Worm (Caenorhabditis elegans) whole organism, young adult: ENCODE data around the gene Y39G8B.2.

Experiments
- B0336.3 ChIP-seq: fragments of 200-800 bp; sonication (Bioruptor generic); IDR thresholded peaks from 2 replicates; pipeline ENCODE4 v1.3.6; 2022; ENCODE audit warnings: missing genetic modification characterization, missing compliant biosample characterization
- F52B5.7 ChIP-seq: sonication (generic microtip); optimal IDR thresholded peaks from 2 replicates; lab custom pipeline; 2016; ENCODE audit warnings: mild to moderate bottlenecking, missing genetic modification characterization, missing compliant biosample characterization
- F55B11.4 ChIP-seq: sonication (generic microtip); optimal IDR thresholded peaks from 2 replicates; lab custom pipeline; 2016; ENCODE audit warnings: missing compliant biosample characterization, missing genetic modification characterization, borderline replicate concordance; ENCODE audit not compliant: insufficient read depth
- T07F8.4 ChIP-seq: sonication (generic microtip); optimal IDR thresholded peaks from 2 replicates; lab custom pipeline; 2016; ENCODE audit warnings: mild to moderate bottlenecking, missing genetic modification characterization, moderate library complexity, missing compliant biosample characterization
- T26A5.8 ChIP-seq: sonication (generic microtip); optimal IDR thresholded peaks from 2 replicates; lab custom pipeline; 2016; ENCODE audit warnings: missing genetic modification characterization, missing compliant biosample characterization
- Y53G8AR.9 ChIP-seq: fragments of 200-800 bp; sonication (Bioruptor generic); conservative IDR thresholded peaks from 2 replicates; pipeline ENCODE4 v1.3.6; 2022; ENCODE audit warnings: missing genetic modification reagents, missing genetic modification characterization, missing compliant biosample characterization
- atf-7 ChIP-seq: sonication (generic microtip); optimal IDR thresholded peaks from 2 replicates; lab custom pipeline; 2017; ENCODE audit warnings: mild to moderate bottlenecking, missing genetic modification characterization, missing compliant biosample characterization
- athp-1 ChIP-seq: sonication (generic microtip); optimal IDR thresholded peaks from 2 replicates; lab custom pipeline; 2017; ENCODE audit warnings: mild to moderate bottlenecking, missing genetic modification characterization, missing compliant biosample characterization
- attf-6 ChIP-seq: fragments of 200-800 bp; sonication (Bioruptor generic); IDR thresholded peaks from 2 replicates; pipeline ENCODE4 v1.3.6; 2022; ENCODE audit warnings: missing genetic modification reagents, missing genetic modification characterization, missing compliant biosample characterization
- bed-1 ChIP-seq: fragments of 200-800 bp; sonication (Bioruptor generic); IDR thresholded peaks from 2 replicates; pipeline ENCODE4 v1.3.6; 2022; ENCODE audit warnings: missing genetic modification reagents, missing genetic modification characterization, missing compliant biosample characterization
- ceh-100 ChIP-seq: fragments of 200-800 bp; sonication (Bioruptor generic); IDR thresholded peaks from 2 replicates; pipeline ENCODE4 v1.3.6; 2022; ENCODE audit warnings: missing genetic modification reagents, missing genetic modification characterization, missing compliant biosample characterization
- ceh-27 ChIP-seq: fragments of 200-800 bp; sonication (Bioruptor generic); optimal IDR thresholded peaks from 2 replicates; lab custom pipeline; 2018; ENCODE audit warnings: mild to moderate bottlenecking, missing genetic modification characterization, moderate library complexity, missing compliant biosample characterization
- ceh-40 ChIP-seq: fragments of 200-800 bp; sonication (Bioruptor generic); IDR thresholded peaks from 2 replicates; pipeline ENCODE4 v1.3.6; 2022; ENCODE audit warnings: missing genetic modification characterization, missing compliant biosample characterization
- ceh-58 ChIP-seq: fragments of 200-800 bp; sonication (Bioruptor generic); IDR thresholded peaks from 2 replicates; pipeline ENCODE4 v1.3.6; 2022; ENCODE audit warnings: missing genetic modification characterization, missing compliant biosample characterization
- chd-7 ChIP-seq: sonication (generic microtip); optimal IDR thresholded peaks from 2 replicates; lab custom pipeline; 2016; ENCODE audit warnings: mild to moderate bottlenecking, missing genetic modification characterization, moderate library complexity, missing compliant biosample characterization
- dox-1 ChIP-seq: fragments of 200-800 bp; sonication (Bioruptor generic); IDR thresholded peaks from 2 replicates; pipeline ENCODE4 v1.3.6; 2022; ENCODE audit warnings: missing genetic modification reagents, missing genetic modification characterization, missing compliant biosample characterization
- dpl-1 ChIP-seq: fragments of 150-350 bp; optimal IDR thresholded peaks from 2 replicates; lab custom pipeline; 2014; ENCODE audit warnings: missing biosample characterization, missing genetic modification reagents, missing genetic modification characterization
- ets-4 ChIP-seq: fragments of 200-800 bp; sonication (Bioruptor generic); optimal IDR thresholded peaks from 2 replicates; lab custom pipeline; 2018; ENCODE audit warnings: mild to moderate bottlenecking, missing genetic modification characterization, missing compliant biosample characterization
- gei-17 ChIP-seq: fragments of 200-800 bp; sonication (Bioruptor generic); optimal IDR thresholded peaks from 2 replicates; lab custom pipeline; 2018; ENCODE audit warnings: mild to moderate bottlenecking, missing genetic modification characterization, missing compliant biosample characterization
- him-1 ChIP-seq: sonication (generic microtip); optimal IDR thresholded peaks from 2 replicates; lab custom pipeline; 2016; ENCODE audit warnings: missing genotype, missing genetic modification reagents, missing genetic modification characterization, missing compliant biosample characterization
- hlh-12 ChIP-seq: sonication (generic microtip); optimal IDR thresholded peaks from 2 replicates; lab custom pipeline; 2016; ENCODE audit warnings: missing genetic modification characterization, missing compliant biosample characterization
- let-526 ChIP-seq: fragments of 200-800 bp; sonication (Bioruptor generic); IDR thresholded peaks from 2 replicates; pipeline ENCODE4 v1.3.6; 2022; ENCODE audit warnings: missing genetic modification reagents, missing genetic modification characterization, missing compliant biosample characterization
- let-607 ChIP-seq, 2 experiments: fragments of 200-800 bp in 1 of 2; sonication (Bioruptor generic) in 1 of 2; sonication (generic microtip) in 1 of 2; optimal IDR thresholded peaks; 2 replicates each; lab custom pipeline; 2016 to 2018; ENCODE audit warnings: mild to moderate bottlenecking in 2 of 2, missing compliant biosample characterization in 2 of 2, missing genetic modification characterization in 2 of 2, moderate library complexity in 2 of 2, missing genotype in 1 of 2
- lsl-1 ChIP-seq: fragments of 200-800 bp; sonication (Bioruptor generic); optimal IDR thresholded peaks from 2 replicates; lab custom pipeline; 2018; ENCODE audit warnings: mild to moderate bottlenecking, missing genetic modification characterization, moderate library complexity, missing compliant biosample characterization
- madf-10 ChIP-seq: sonication (generic microtip); optimal IDR thresholded peaks from 2 replicates; lab custom pipeline; 2016; ENCODE audit warnings: mild to moderate bottlenecking, missing genetic modification characterization, missing compliant biosample characterization
- madf-8 ChIP-seq: fragments of 200-800 bp; sonication (Bioruptor generic); conservative IDR thresholded peaks from 2 replicates; pipeline ENCODE4 v1.3.6; 2022; ENCODE audit warnings: missing genetic modification reagents, missing genetic modification characterization, missing compliant biosample characterization
- mel-28 ChIP-seq: sonication (generic microtip); optimal IDR thresholded peaks from 2 replicates; lab custom pipeline; 2016; ENCODE audit warnings: borderline replicate concordance, mild to moderate bottlenecking, missing genetic modification characterization, missing compliant biosample characterization
- nhr-80 ChIP-seq: sonication (generic microtip); optimal IDR thresholded peaks from 2 replicates; lab custom pipeline; 2016; ENCODE audit warnings: missing genetic modification characterization, missing compliant biosample characterization
- repo-1 ChIP-seq: sonication (generic microtip); optimal IDR thresholded peaks from 2 replicates; lab custom pipeline; 2017; ENCODE audit warnings: mild to moderate bottlenecking, missing genetic modification characterization, missing compliant biosample characterization
- rpc-1 ChIP-seq, 2 experiments: fragments of 150-350 bp in 1 of 2; sonication (generic microtip) in 1 of 2; optimal IDR thresholded peaks; 2 replicates each; lab custom pipeline; 2014 to 2018; ENCODE audit warnings: missing biosample characterization in 1 of 2, missing genetic modification characterization in 1 of 2, missing genetic modification reagents in 1 of 2, missing genotype in 1 of 2
- snpc-1.3 ChIP-seq: sonication (generic microtip); optimal IDR thresholded peaks from 2 replicates; lab custom pipeline; 2017; ENCODE audit warnings: missing genetic modification characterization, mild to moderate bottlenecking, missing compliant biosample characterization, antibody characterized with exemption, moderate library complexity, missing genotype, missing genetic modification reagents; ENCODE audit not compliant: insufficient read depth
- snpc-4 ChIP-seq, 5 experiments: fragments of 150-350 bp in 1 of 5; sonication (generic microtip) in 4 of 5; optimal IDR thresholded peaks; 2 replicates each; lab custom pipeline; 2014 to 2018; ENCODE audit warnings: missing genetic modification characterization in 5 of 5, missing biosample characterization in 3 of 5, antibody characterized with exemption in 2 of 5, mild to moderate bottlenecking in 2 of 5, missing compliant biosample characterization in 2 of 5, missing genotype in 2 of 5, moderate library complexity in 2 of 5, missing genetic modification reagents in 1 of 5
- somi-1 ChIP-seq: fragments of 200-800 bp; sonication (Bioruptor generic); optimal IDR thresholded peaks from 2 replicates; lab custom pipeline; 2018; ENCODE audit warnings: mild to moderate bottlenecking, missing genetic modification characterization, missing compliant biosample characterization
- ztf-22 ChIP-seq: fragments of 200-800 bp; sonication (Bioruptor generic); optimal IDR thresholded peaks from 2 replicates; lab custom pipeline; 2018; ENCODE audit warnings: mild to moderate bottlenecking, missing genetic modification characterization, moderate library complexity, missing compliant biosample characterization

The Y39G8B.2 gene

DNA sequence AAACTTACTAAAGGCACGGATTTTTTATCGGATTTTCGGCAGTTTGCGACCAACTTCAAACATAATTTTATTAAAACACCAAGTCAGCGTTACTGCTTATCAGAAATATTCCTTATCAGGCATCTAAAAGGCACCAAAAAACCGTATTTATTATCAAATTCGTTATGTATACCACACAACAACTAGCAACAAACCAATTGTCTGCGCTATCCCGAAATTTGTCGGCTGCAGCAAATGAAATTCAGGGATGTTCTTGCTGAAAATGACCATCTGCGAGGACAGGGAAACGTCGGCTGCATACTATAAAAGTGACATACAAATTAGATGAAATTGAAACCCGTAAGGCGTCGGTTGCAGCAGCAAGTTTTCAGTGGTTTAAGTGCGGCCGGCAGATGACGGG is 22.0 kb upstream of the Y39G8B.2 start:
- TF ChIP-seq nhr-80 (tag; lab: Kevin White, UChicago) (peak; percentile 20), athp-1 (no peak), snpc-4 (GFP tag; optimal IDR thresholded peaks at IDR 0.05; lab: Kevin White, UChicago) (no peak), snpc-4 (tag; optimal IDR thresholded peaks at IDR 0.05; lab: Kevin White, UChicago) (peak in 2 of 4 experiments; percentile 48 to 76), ceh-40 (GFP tag; lab: Robert Waterston, UW) (no peak)

DNA sequence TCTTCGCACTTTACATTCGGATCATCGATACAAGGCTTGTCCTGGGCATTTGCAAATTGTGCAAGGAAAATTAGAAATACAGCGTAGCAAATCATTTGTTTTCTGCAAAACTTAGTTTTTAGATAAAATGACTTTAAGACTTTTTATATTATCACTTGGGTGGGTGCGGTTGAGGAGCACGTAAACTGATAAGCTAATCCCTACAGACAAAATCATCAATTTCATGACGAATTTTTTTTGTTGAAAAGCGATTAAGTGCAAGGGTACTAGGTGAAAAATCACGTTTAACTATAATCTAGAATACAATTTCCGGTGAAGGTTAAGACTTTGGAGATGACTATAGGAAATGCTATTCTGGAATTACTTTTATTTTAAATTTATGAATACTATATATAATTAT is 21.5 kb upstream of the Y39G8B.2 start, which contains the start of gene F01D5.1:
Gene F01D5.1, minus strand, starts transcription at position 105 of the 400 bp plus-strand sequence.
- TF ChIP-seq let-607 (tag; optimal IDR thresholded peaks at IDR 0.05; lab: Kevin White, UChicago): no peak
- no peak for TF ChIP-seq dox-1
- no peak for TF ChIP-seq snpc-1.3 (tag; lab: Kevin White, UChicago)
- TF ChIP-seq gei-17: no peak
- no peak for TF ChIP-seq lsl-1 (GFP tag; lab: Kevin White, UChicago)
- no peak for TF ChIP-seq hlh-12 (tag; lab: Kevin White, UChicago)
- no peak for TF ChIP-seq dpl-1 (GFP tag; lab: Kevin White, UChicago)
- TF ChIP-seq Y53G8AR.9 (GFP tag; lab: Robert Waterston, UW): no peak
- TF ChIP-seq ceh-58 (GFP tag; lab: Robert Waterston, UW): no peak
- no peak for TF ChIP-seq bed-1 (GFP tag; lab: Robert Waterston, UW)
- no peak for TF ChIP-seq attf-6
- no peak for TF ChIP-seq chd-7 (tag; lab: Kevin White, UChicago)
- TF ChIP-seq ztf-22 (GFP tag; lab: Kevin White, UChicago): no peak
- no peak for TF ChIP-seq him-1 (tag; lab: Kevin White, UChicago)
- TF ChIP-seq rpc-1 (optimal IDR thresholded peaks at IDR 0.05; lab: Kevin White, UChicago): no peak
- TF ChIP-seq rpc-1 (tag; optimal IDR thresholded peaks at IDR 0.05; lab: Kevin White, UChicago): no peak
- no peak for TF ChIP-seq T26A5.8 (tag; lab: Kevin White, UChicago)
- no peak for TF ChIP-seq ets-4 (GFP tag; lab: Kevin White, UChicago)
- TF ChIP-seq let-526: no peak
- no peak for TF ChIP-seq repo-1 (tag; lab: Kevin White, UChicago)
- no peak for TF ChIP-seq ceh-27 (GFP tag; lab: Kevin White, UChicago)

DNA sequence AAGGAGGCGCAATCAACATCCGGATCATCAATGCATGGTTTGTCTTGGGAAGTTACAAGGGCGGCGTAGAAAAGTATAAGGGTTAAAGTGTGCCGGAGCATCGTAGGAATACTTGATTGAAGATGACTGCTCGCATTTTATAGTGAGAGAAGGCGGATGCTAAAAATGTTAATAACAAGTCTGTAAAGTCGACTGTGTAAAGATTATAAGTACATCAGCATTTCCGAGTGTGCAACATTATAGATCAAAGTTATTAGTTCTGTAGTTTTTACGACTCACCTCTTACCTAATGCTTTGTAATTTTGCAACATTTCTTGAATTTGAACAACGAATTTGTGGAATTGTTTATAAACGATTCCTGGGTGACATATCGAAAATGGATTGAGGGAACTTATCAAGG is 18.9 kb upstream of the Y39G8B.2 start, which contains the start of gene Y39G8B.7:
Gene Y39G8B.7, minus strand, starts transcription at position 101 of the 400 bp plus-strand sequence.
- no peak for TF ChIP-seq madf-8 (GFP tag; lab: Robert Waterston, UW)
- TF ChIP-seq F52B5.7 (tag; lab: Kevin White, UChicago): no peak
- no peak for TF ChIP-seq madf-10
- no peak for TF ChIP-seq repo-1 (tag; lab: Kevin White, UChicago)
- no peak for TF ChIP-seq mel-28 (tag; lab: Kevin White, UChicago)
- no peak for TF ChIP-seq F55B11.4 (tag; lab: Kevin White, UChicago)
- no peak for TF ChIP-seq somi-1 (GFP tag; lab: Kevin White, UChicago)
- TF ChIP-seq rpc-1 (optimal IDR thresholded peaks at IDR 0.05; lab: Kevin White, UChicago): no peak
- no peak for TF ChIP-seq rpc-1 (tag; optimal IDR thresholded peaks at IDR 0.05; lab: Kevin White, UChicago)
- no peak for TF ChIP-seq ceh-27 (GFP tag; lab: Kevin White, UChicago)
- no peak for TF ChIP-seq T07F8.4 (tag; lab: Kevin White, UChicago)
- TF ChIP-seq hlh-12 (tag; lab: Kevin White, UChicago): no peak
- TF ChIP-seq ceh-100 (GFP tag; lab: Robert Waterston, UW): no peak
- TF ChIP-seq B0336.3 (GFP tag; lab: Robert Waterston, UW): no peak
- TF ChIP-seq atf-7 (tag; lab: Kevin White, UChicago): no peak
- TF ChIP-seq chd-7 (tag; lab: Kevin White, UChicago): no peak
